Fruit fly (Drosophila melanogaster) whole organism, wandering third instar larva: ENCODE results near the gene CG5181.

Experiments
- Abd-B ChIP-seq: fragments of >200 bp; optimal IDR thresholded peaks from 2 replicates; lab custom pipeline; 2017; ENCODE audit warnings: missing biosample characterization, missing genetic modification characterization
- CG32264 ChIP-seq: fragments of 200-800 bp; sonication (Bioruptor generic); optimal IDR thresholded peaks from 2 replicates; lab custom pipeline; 2016; ENCODE audit warnings: missing biosample characterization, missing genetic modification characterization
- CG9705 ChIP-seq: fragments of 200-800 bp; sonication (Bioruptor generic); optimal IDR thresholded peaks from 2 replicates; lab custom pipeline; 2018; ENCODE audit warnings: missing biosample characterization, mild to moderate bottlenecking, missing genetic modification characterization
- CrebA ChIP-seq: fragments of 200-800 bp; sonication (Bioruptor generic); optimal IDR thresholded peaks from 2 replicates; lab custom pipeline; 2016; ENCODE audit warnings: missing biosample characterization, mild to moderate bottlenecking, missing genetic modification characterization, borderline replicate concordance
- Dfd ChIP-seq: fragments of >200 bp; optimal IDR thresholded peaks from 2 replicates; lab custom pipeline; 2017; ENCODE audit warnings: missing biosample characterization, missing genetic modification characterization
- Dif ChIP-seq: fragments of 200-275, 200-300 bp; sonication (Bioruptor generic); optimal IDR thresholded peaks from 2 replicates; lab custom pipeline; 2018; ENCODE audit warnings: missing biosample characterization, missing genetic modification characterization; ENCODE audit not compliant: partially characterized antibody
- GATAd ChIP-seq: sonication (Bioruptor generic); optimal IDR thresholded peaks from 2 replicates; lab custom pipeline; 2016; ENCODE audit warnings: missing biosample characterization, missing genetic modification characterization
- HLH106 ChIP-seq: fragments of 200-800 bp; optimal IDR thresholded peaks from 3 replicates; lab custom pipeline; 2019; ENCODE audit warnings: missing biosample characterization, mild to moderate bottlenecking, missing genetic modification characterization, moderate library complexity
- Hnf4 ChIP-seq: fragments of 200-800 bp; sonication (Bioruptor generic); optimal IDR thresholded peaks from 2 replicates; lab custom pipeline; 2016; ENCODE audit warnings: missing biosample characterization, mild to moderate bottlenecking, missing genetic modification characterization
- Hr78 ChIP-seq: fragments of >200 bp; optimal IDR thresholded peaks from 2 replicates; lab custom pipeline; 2017; ENCODE audit warnings: missing biosample characterization, missing genetic modification characterization
- Hr83 ChIP-seq: fragments of 200-300 bp; sonication (Bioruptor generic); optimal IDR thresholded peaks from 2 replicates; lab custom pipeline; 2016; ENCODE audit warnings: missing biosample characterization, mild to moderate bottlenecking, missing genetic modification characterization, moderate library complexity; ENCODE audit not compliant: poor library complexity, severe bottlenecking
- Jra ChIP-seq: sonication (Bioruptor generic); optimal IDR thresholded peaks from 2 replicates; lab custom pipeline; 2016; ENCODE audit warnings: missing biosample characterization, missing genetic modification characterization
- Mio ChIP-seq: sonication (Bioruptor generic); optimal IDR thresholded peaks from 2 replicates; lab custom pipeline; 2016; ENCODE audit warnings: missing biosample characterization, missing genetic modification characterization
- Myc ChIP-seq: fragments of >200 bp; optimal IDR thresholded peaks from 2 replicates; lab custom pipeline; 2017
- N ChIP-seq: fragments of >200 bp; optimal IDR thresholded peaks from 2 replicates; lab custom pipeline; 2018; ENCODE audit warnings: missing biosample characterization, missing external identifiers, missing genetic modification characterization
- OdsH ChIP-seq: fragments of 200-800 bp; sonication (Bioruptor generic); optimal IDR thresholded peaks from 2 replicates; lab custom pipeline; 2016; ENCODE audit warnings: missing biosample characterization, mild to moderate bottlenecking, missing genetic modification characterization
- Rel ChIP-seq, 2 experiments: fragments of 200-800 bp; sonication (Bioruptor generic) in 1 of 2; optimal IDR thresholded peaks; 2 replicates in 1 of 2; 3 replicates in 1 of 2; lab custom pipeline; 2016 to 2019; ENCODE audit warnings: mild to moderate bottlenecking in 2 of 2, missing biosample characterization in 2 of 2, missing genetic modification characterization in 2 of 2, moderate library complexity in 1 of 2
- Sp1 ChIP-seq: fragments of 200-800 bp; sonication (Bioruptor generic); optimal IDR thresholded peaks from 3 replicates; lab custom pipeline; 2019; ENCODE audit warnings: missing biosample characterization, mild to moderate bottlenecking, missing genetic modification characterization, moderate library complexity
- Vsx2 ChIP-seq: fragments of 200-300, 225-300 bp; sonication (Bioruptor generic); optimal IDR thresholded peaks from 2 replicates; lab custom pipeline; 2018; ENCODE audit warnings: missing biosample characterization, missing genetic modification characterization; ENCODE audit not compliant: partially characterized antibody
- br ChIP-seq: fragments of 200-800 bp; sonication (Bioruptor generic); optimal IDR thresholded peaks from 2 replicates; lab custom pipeline; 2016; ENCODE audit warnings: missing biosample characterization, missing genetic modification characterization
- brk ChIP-seq: fragments of 200-800 bp; sonication (Bioruptor generic); optimal IDR thresholded peaks from 2 replicates; lab custom pipeline; 2016; ENCODE audit warnings: missing biosample characterization, mild to moderate bottlenecking, missing genetic modification characterization
- dl ChIP-seq, 2 experiments: fragments of 175-275, 200-275 bp in 1 of 2; fragments of 200-275 bp in 1 of 2; sonication (Bioruptor generic); optimal IDR thresholded peaks; lab custom pipeline; 2018; ENCODE audit warnings: mild to moderate bottlenecking in 2 of 2, missing biosample characterization in 2 of 2, missing genetic modification characterization in 2 of 2, moderate library complexity in 2 of 2; ENCODE audit not compliant: partially characterized antibody in 2 of 2, insufficient read depth in 1 of 2
- dmrt93B ChIP-seq: fragments of 200-800 bp; sonication (Bioruptor generic); optimal IDR thresholded peaks from 2 replicates; lab custom pipeline; 2018; ENCODE audit warnings: missing biosample characterization, mild to moderate bottlenecking, missing genetic modification characterization
- dsf ChIP-seq: sonication (Bioruptor generic); optimal IDR thresholded peaks from 2 replicates; lab custom pipeline; 2016; ENCODE audit warnings: missing biosample characterization, missing genetic modification characterization, borderline replicate concordance
- ey ChIP-seq: fragments of 200-800 bp; sonication (Bioruptor generic); optimal IDR thresholded peaks from 2 replicates; lab custom pipeline; 2016; ENCODE audit warnings: missing biosample characterization, missing genetic modification characterization
- foxo ChIP-seq, 2 experiments: fragments of 200-800 bp; sonication (Bioruptor generic); optimal IDR thresholded peaks; 2 replicates in 1 of 2; 3 replicates in 1 of 2; lab custom pipeline; 2016 to 2017; ENCODE audit warnings: missing biosample characterization in 2 of 2, missing genetic modification characterization in 2 of 2
- fru ChIP-seq: fragments of 200-800 bp; sonication (Bioruptor generic); optimal IDR thresholded peaks from 3 replicates; lab custom pipeline; 2016; ENCODE audit warnings: missing biosample characterization, mild to moderate bottlenecking, missing genetic modification characterization
- h ChIP-seq: fragments of 200-800 bp; sonication (Bioruptor generic); optimal IDR thresholded peaks from 3 replicates; lab custom pipeline; 2016; ENCODE audit warnings: missing biosample characterization, mild to moderate bottlenecking, missing genetic modification characterization
- jim ChIP-seq: fragments of 175-275, 200-325 bp; sonication (Bioruptor generic); optimal IDR thresholded peaks from 2 replicates; lab custom pipeline; 2016; ENCODE audit warnings: missing biosample characterization, mild to moderate bottlenecking, missing genetic modification characterization
- lola ChIP-seq: fragments of >200 bp; optimal IDR thresholded peaks from 2 replicates; lab custom pipeline; 2017; ENCODE audit warnings: missing biosample characterization, missing genetic modification characterization
- pan ChIP-seq: fragments of >200 bp; optimal IDR thresholded peaks from 2 replicates; lab custom pipeline; 2017
- psq ChIP-seq: fragments of 200-800 bp; sonication (Bioruptor generic); optimal IDR thresholded peaks from 3 replicates; lab custom pipeline; 2017; ENCODE audit warnings: missing biosample characterization, mild to moderate bottlenecking, missing genetic modification characterization, moderate library complexity
- rgr ChIP-seq: fragments of 200-800 bp; sonication (Bioruptor generic); optimal IDR thresholded peaks from 3 replicates; lab custom pipeline; 2016; ENCODE audit warnings: missing biosample characterization, mild to moderate bottlenecking, missing genetic modification characterization
- sage ChIP-seq: fragments of 200-800 bp; sonication (Bioruptor generic); optimal IDR thresholded peaks from 2 replicates; lab custom pipeline; 2016; ENCODE audit warnings: missing biosample characterization, mild to moderate bottlenecking, missing genetic modification characterization
- sv ChIP-seq: fragments of 200-800 bp; sonication (Bioruptor generic); optimal IDR thresholded peaks from 3 replicates; lab custom pipeline; 2016; ENCODE audit warnings: missing biosample characterization, missing genetic modification characterization
- tai ChIP-seq: sonication (Bioruptor generic); optimal IDR thresholded peaks from 2 replicates; lab custom pipeline; 2016; ENCODE audit warnings: missing biosample characterization, missing genetic modification characterization
- usp ChIP-seq: fragments of >200 bp; optimal IDR thresholded peaks from 2 replicates; lab custom pipeline; 2017; ENCODE audit warnings: missing biosample characterization, missing genetic modification characterization
- woc ChIP-seq: sonication (Bioruptor generic); optimal IDR thresholded peaks from 2 replicates; lab custom pipeline; 2016; ENCODE audit warnings: missing biosample characterization, mild to moderate bottlenecking, missing genetic modification characterization

The CG5181 gene

DNA sequence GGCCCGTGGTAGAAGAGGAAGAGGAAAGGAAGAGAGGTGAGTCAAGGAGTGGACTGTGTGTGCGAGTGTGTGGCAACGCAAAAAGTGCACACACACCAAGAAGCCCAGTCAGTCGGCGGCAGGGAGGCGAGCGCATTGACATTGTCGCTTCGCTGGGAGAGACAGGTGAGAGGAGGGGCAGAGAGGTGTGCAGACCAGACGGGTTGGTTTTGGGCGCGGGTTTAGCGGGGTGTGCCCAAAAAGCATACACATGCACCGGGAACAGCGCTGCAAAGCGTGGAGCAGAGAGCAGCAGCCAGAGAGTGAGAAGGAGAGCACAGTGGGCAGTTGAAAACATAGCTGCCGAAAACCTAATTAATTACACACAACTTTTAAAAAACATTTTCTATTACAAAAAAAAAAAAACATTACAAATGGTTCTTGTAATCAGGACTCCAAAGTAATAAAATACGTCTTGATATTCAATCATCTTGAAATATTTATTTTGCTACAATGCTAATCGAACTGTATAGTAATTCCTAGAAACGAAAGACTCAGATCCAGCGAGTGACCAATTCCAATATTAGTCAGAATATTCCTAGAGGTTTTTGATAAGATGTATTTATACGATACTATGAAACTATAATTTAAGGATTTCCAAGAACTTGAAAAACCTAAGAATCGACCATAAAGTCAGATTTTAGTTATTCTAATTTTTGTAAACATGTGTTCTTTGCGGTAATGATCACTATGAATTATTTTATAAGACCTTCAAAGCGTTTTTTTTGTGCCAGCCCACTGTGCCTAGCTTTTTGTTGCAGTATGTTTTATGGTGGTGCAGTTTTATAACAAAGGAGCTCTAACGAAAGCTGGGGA lies 13.0 kb upstream of the CG5181 start (continued):
- TF ChIP-seq usp = no peak
- no peak for TF ChIP-seq sage (GFP tag; lab: Kevin White, UChicago)
- no peak for TF ChIP-seq dsf (GFP tag; lab: Kevin White, UChicago)

DNA sequence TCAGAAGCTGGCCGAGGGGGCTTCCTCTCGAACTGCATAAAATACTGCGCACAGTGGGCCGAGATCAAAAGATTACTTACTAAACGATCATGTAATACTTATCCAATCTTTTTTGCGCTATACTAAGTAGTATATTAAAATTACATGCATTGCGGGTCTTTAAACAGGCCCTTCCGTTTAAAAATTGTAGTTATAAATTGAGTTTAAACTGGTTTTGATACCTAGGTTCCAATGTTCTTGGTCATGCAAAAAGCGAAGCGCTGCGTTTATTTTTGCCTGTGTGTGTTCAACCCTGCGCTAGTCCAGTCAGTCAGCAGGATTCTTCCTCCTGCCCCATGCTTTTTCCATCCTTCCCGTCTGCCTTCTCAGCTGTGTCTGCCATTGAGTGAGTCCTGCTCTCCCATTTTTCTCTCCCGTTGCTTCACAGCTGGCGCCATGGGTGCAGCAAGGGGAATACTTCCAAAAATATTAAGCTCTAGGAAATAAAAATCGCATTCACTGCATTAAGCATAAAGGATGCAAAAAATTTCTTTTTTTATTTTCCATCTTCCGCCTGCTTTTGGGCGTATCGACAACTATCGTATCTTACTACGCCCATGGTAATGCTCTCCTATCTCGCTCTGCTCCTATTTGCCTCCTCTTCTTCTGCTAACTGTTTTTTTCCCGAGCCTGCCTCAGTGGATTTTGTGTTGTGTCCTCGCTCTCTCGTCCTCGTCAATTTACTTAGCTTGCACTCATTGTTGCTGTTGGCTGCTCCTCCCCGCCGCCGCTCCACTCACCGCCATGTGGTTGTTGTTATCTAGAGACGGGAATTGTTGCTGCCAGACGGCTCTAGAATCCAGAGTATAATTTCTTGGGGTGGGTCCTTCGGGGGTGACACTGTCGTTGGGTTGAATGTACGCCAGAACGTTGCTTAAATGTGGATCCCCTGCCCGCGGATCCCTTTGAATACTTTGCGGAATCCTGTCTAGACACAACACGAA lies 11.0 kb upstream of the CG5181 start:
- TF ChIP-seq psq (GFP tag; lab: Kevin White, UChicago) = peak; percentile 66
- TF ChIP-seq Rel (GFP tag; optimal IDR thresholded peaks at IDR 0.05; lab: Kevin White, UChicago) = peak; percentile 24
- TF ChIP-seq Rel (tag; optimal IDR thresholded peaks at IDR 0.05; lab: Kevin White, UChicago) = peak; percentile 24
- no peak for TF ChIP-seq pan (lab: Kevin White, UChicago)
- no peak for TF ChIP-seq brk (GFP tag; lab: Kevin White, UChicago)
- no peak for TF ChIP-seq dsf (GFP tag; lab: Kevin White, UChicago)
- TF ChIP-seq dmrt93B (GFP tag; lab: Kevin White, UChicago) = peak; percentile 65
- peak; percentile 88 for TF ChIP-seq woc (GFP tag; lab: Kevin White, UChicago)
- TF ChIP-seq Myc (lab: Kevin White, UChicago) = no peak
- TF ChIP-seq fru = peak; percentile 89
- peak; percentile 73 for TF ChIP-seq sage (GFP tag; lab: Kevin White, UChicago)
- no peak for TF ChIP-seq Abd-B (GFP tag; lab: Kevin White, UChicago)
- TF ChIP-seq Hr83 (GFP tag; lab: Kevin White, UChicago) = peak; percentile 37
- no peak for TF ChIP-seq CG9705
- peak; percentile 87 for TF ChIP-seq Sp1
- TF ChIP-seq sv = peak; percentile 49
- peak; percentile 90 for TF ChIP-seq br
- no peak for TF ChIP-seq Vsx2 (GFP tag; lab: Kevin White, UChicago)
- no peak for TF ChIP-seq CrebA (GFP tag; lab: Kevin White, UChicago)
- TF ChIP-seq tai (GFP tag; lab: Kevin White, UChicago) = peak; percentile 67
- TF ChIP-seq N = no peak
- peak; percentile 91 for TF ChIP-seq ey (GFP tag; lab: Kevin White, UChicago)
- TF ChIP-seq Dfd = peak; percentile 28
- TF ChIP-seq foxo (GFP tag; optimal IDR thresholded peaks at IDR 0.05; lab: Kevin White, UChicago) = peak in 1 of 2 experiments; percentile 89
- no peak for TF ChIP-seq jim (GFP tag; lab: Kevin White, UChicago)
- TF ChIP-seq h (GFP tag; lab: Kevin White, UChicago) = peak; percentile 90
- TF ChIP-seq usp = no peak
- no peak for TF ChIP-seq Hr78 (GFP tag; lab: Kevin White, UChicago)
- TF ChIP-seq lola (GFP tag; lab: Kevin White, UChicago) = no peak
- TF ChIP-seq GATAd (GFP tag; lab: Kevin White, UChicago) = no peak
- TF ChIP-seq HLH106 (tag; lab: Kevin White, UChicago) = peak; percentile 66
- TF ChIP-seq CG32264 (GFP tag; lab: Kevin White, UChicago) = peak; percentile 85
- TF ChIP-seq Hnf4 (GFP tag; lab: Kevin White, UChicago) = peak; percentile 80
- no peak for TF ChIP-seq Dif
- peak; percentile 78 for TF ChIP-seq rgr (GFP tag; lab: Kevin White, UChicago)
- no peak for TF ChIP-seq Mio (GFP tag; lab: Kevin White, UChicago)
- TF ChIP-seq OdsH (GFP tag; lab: Kevin White, UChicago) = peak; percentile 88
- peak in 1 of 2 experiments; percentile 1 for TF ChIP-seq dl (GFP tag; optimal IDR thresholded peaks at IDR 0.05; lab: Kevin White, UChicago; ENCODE audit: insufficient read depth in 1 of 2, partially characterized antibody in 2 of 2)
- peak; percentile 45 for TF ChIP-seq Jra (GFP tag; lab: Kevin White, UChicago)
